Fruit fly (Drosophila melanogaster): ENCODE results near the gene AP-2alpha.

DNA sequence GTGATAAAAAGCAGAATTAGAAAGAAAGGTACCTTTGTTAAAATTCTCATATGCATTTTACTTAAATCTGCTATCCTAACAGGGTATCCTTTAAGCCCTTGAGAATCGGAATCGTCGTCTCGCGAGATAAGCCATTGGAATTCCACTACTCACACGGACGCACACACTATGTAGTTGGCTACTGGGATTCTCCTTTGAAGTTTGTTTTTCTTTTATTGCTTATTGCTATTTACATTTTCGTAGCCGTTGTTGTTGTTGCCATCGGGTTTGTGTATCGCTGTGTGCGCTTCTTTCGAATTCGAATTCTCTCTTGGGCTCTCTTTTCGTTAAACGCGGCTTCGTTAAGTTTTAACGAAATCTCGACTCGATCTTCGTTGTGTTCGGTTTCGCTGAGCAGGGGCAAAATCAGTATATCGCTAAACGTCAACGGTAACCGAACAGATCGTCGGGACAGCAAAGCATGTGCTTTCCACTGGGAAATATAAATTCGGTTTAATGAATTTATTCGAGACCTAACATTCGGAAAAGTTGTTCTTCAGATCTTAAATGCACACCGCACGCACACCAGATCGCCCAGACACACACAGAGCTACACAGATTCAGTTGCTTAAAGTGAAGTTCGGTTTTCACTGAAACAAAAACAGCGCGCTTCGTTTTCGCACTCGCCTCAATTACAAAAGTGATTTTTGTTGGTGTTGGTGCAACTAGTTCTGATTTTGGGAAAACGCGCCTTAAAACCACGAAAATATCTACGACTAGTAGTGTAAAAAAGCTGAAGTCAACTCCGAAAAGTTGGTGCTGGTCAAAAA is 16.4 kb upstream of the AP-2alpha start, which contains the start of gene ex:
- TF ChIP-seq kay (GFP tag; ENCODE audit: borderline replicate concordance) (no peak), CG14711 (tag; optimal IDR thresholded peaks at IDR 0.05) (peak; percentile 27), CG7045 (GFP tag; optimal IDR thresholded peaks at IDR 0.05) (peak; percentile 60), CG5204 (GFP tag; optimal IDR thresholded peaks at IDR 0.05) (no peak), Crg-1 (GFP tag; optimal IDR thresholded peaks at IDR 0.05) (peak; percentile 30), CG33017 (tag; optimal IDR thresholded peaks at IDR 0.05) (peak; percentile 76), Mnt (GFP tag; optimal IDR thresholded peaks at IDR 0.05) (peak; percentile 87), ovo (GFP tag; optimal IDR thresholded peaks at IDR 0.05) (peak; percentile 48), bab1 (GFP tag; optimal IDR thresholded peaks at IDR 0.05) (peak; percentile 58), CG11617 (GFP tag; optimal IDR thresholded peaks at IDR 0.05) (peak; percentile 48), CG7101 (tag; optimal IDR thresholded peaks at IDR 0.05) (peak; percentile 72), Clk (GFP tag; optimal IDR thresholded peaks at IDR 0.05) (peak; percentile 1)
